Fruit fly (Drosophila melanogaster) whole organism, embryonic: ENCODE results near the gene CG7378.

Experiments
- Bgb ChIP-seq: fragments of 200-800 bp; sonication (Bioruptor generic); IDR thresholded peaks from 2 replicates; pipeline ENCODE4 v1.3.6; 2022; ENCODE audit warnings: missing biosample characterization, missing genetic modification characterization; ENCODE audit not compliant: partially characterized antibody
- CG18619 ChIP-seq: fragments of 200-800 bp; sonication (Bioruptor generic); optimal IDR thresholded peaks from 3 replicates; lab custom pipeline; 2017; ENCODE audit warnings: missing biosample characterization, mild to moderate bottlenecking, missing genetic modification characterization
- CG4854 ChIP-seq: fragments of 200-800 bp; sonication (Bioruptor generic); optimal IDR thresholded peaks from 2 replicates; lab custom pipeline; 2016; ENCODE audit warnings: missing biosample characterization, missing genetic modification characterization, inconsistent platforms
- Dfd ChIP-seq, 2 experiments: fragments of >200 bp; optimal IDR thresholded peaks; 2 replicates each; lab custom pipeline; 2017; ENCODE audit warnings: missing biosample characterization in 2 of 2, missing genetic modification characterization in 2 of 2
- lmd ChIP-seq: fragments of 200-800 bp; sonication (Bioruptor generic); IDR thresholded peaks from 2 replicates; pipeline ENCODE4 v1.3.6; 2022; ENCODE audit warnings: missing biosample characterization, missing genetic modification characterization
- psq ChIP-seq: fragments of 200-800 bp; sonication (Bioruptor generic); optimal IDR thresholded peaks from 2 replicates; lab custom pipeline; 2017; ENCODE audit warnings: missing biosample characterization, missing genetic modification characterization
- tll ChIP-seq, 2 experiments: fragments of 200-800 bp in 1 of 2; fragments of >200 bp in 1 of 2; sonication (Bioruptor generic) in 1 of 2; optimal IDR thresholded peaks; 2 replicates each; lab custom pipeline; 2017 to 2019; ENCODE audit warnings: missing biosample characterization in 2 of 2, missing genetic modification characterization in 2 of 2, mild to moderate bottlenecking in 1 of 2, moderate library complexity in 1 of 2
- vfl ChIP-seq: fragments of 200-800 bp; sonication (Bioruptor generic); optimal IDR thresholded peaks from 2 replicates; lab custom pipeline; 2016; ENCODE audit warnings: missing biosample characterization, missing genetic modification characterization

DNA sequence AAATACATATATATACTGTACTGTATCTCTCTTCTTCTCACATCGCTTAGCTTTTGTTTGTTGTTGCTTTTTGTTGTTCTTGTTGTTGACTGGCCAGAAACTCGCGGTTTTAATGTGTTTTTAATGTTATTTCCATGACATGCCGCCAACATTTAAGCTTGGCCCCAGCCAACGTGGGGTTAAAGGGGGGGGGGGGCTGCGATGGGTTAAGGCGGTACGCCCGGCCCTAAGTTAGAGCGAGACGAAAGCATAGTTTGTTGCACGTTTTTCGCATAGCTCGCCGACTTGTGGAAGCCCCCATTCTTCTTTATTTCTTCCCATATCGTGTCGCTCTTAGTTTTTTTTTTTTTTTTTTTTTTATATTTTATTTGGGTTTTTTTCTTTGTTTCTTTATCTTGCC is 56.4 kb downstream of the CG7378 start:
- TF ChIP-seq CG4854 (GFP tag; lab: Kevin White, UChicago), result no peak
- no peak for TF ChIP-seq vfl (GFP tag; lab: Kevin White, UChicago)
- TF ChIP-seq lmd (GFP tag; lab: Robert Waterston, UW), result no peak
- TF ChIP-seq psq (GFP tag; lab: Kevin White, UChicago), result no peak
- no peak for TF ChIP-seq tll (GFP tag; optimal IDR thresholded peaks at IDR 0.05; lab: Kevin White, UChicago)
- no peak for TF ChIP-seq Dfd (GFP tag; optimal IDR thresholded peaks at IDR 0.05; lab: Kevin White, UChicago)
- no peak for TF ChIP-seq Bgb
- no peak for TF ChIP-seq CG18619 (GFP tag; lab: Kevin White, UChicago)
